Worm (Caenorhabditis elegans) whole organism, mixed stage, embryonic: Measurements from ENCODE around the gene C18E9.8.

ENCODE experiments used
- M03D4.4 ChIP-seq: sonication (generic microtip); optimal IDR thresholded peaks from 2 replicates; lab custom pipeline; 2017; ENCODE audit warnings: mild to moderate bottlenecking, missing genetic modification characterization, missing compliant biosample characterization
- bed-3 ChIP-seq: fragments of 200-800 bp; sonication (Bioruptor generic); optimal IDR thresholded peaks from 3 replicates; lab custom pipeline; 2018; ENCODE audit warnings: mild to moderate bottlenecking, missing genetic modification characterization, moderate library complexity, missing compliant biosample characterization
- blmp-1 ChIP-seq: fragments of 150-350 bp; optimal IDR thresholded peaks from 2 replicates; lab custom pipeline; 2014; ENCODE audit warnings: missing biosample characterization, missing genetic modification characterization
- ceh-39 ChIP-seq: fragments of 150-350 bp; optimal IDR thresholded peaks from 2 replicates; lab custom pipeline; 2014; ENCODE audit warnings: missing biosample characterization, missing genetic modification characterization
- ceh-43 ChIP-seq: fragments of 200-800 bp; sonication (Bioruptor generic); optimal IDR thresholded peaks from 2 replicates; lab custom pipeline; 2018; ENCODE audit warnings: mild to moderate bottlenecking, missing genetic modification characterization, moderate library complexity, missing compliant biosample characterization
- ceh-83 ChIP-seq: fragments of 200-800 bp; sonication (Bioruptor generic); optimal IDR thresholded peaks from 2 replicates; lab custom pipeline; 2018; ENCODE audit warnings: mild to moderate bottlenecking, missing genetic modification characterization, missing compliant biosample characterization
- ces-1 ChIP-seq: fragments of 150-350 bp; optimal IDR thresholded peaks from 2 replicates; lab custom pipeline; 2014; ENCODE audit warnings: missing biosample characterization, missing genetic modification reagents, missing genetic modification characterization
- drap-1 ChIP-seq: fragments of 200-800 bp; sonication (Bioruptor generic); optimal IDR thresholded peaks from 3 replicates; lab custom pipeline; 2018; ENCODE audit warnings: mild to moderate bottlenecking, missing genetic modification characterization, missing compliant biosample characterization
- elt-1 ChIP-seq: sonication (generic microtip); optimal IDR thresholded peaks from 2 replicates; lab custom pipeline; 2017; ENCODE audit warnings: missing genetic modification characterization, mild to moderate bottlenecking, missing compliant biosample characterization, antibody characterized with exemption, moderate library complexity, borderline replicate concordance; ENCODE audit not compliant: insufficient read depth
- elt-3 ChIP-seq: fragments of 150-350 bp; optimal IDR thresholded peaks from 2 replicates; lab custom pipeline; 2014; ENCODE audit warnings: missing biosample characterization, missing genetic modification characterization
- ham-2 ChIP-seq: fragments of 200-800 bp; sonication (Bioruptor generic); optimal IDR thresholded peaks from 2 replicates; lab custom pipeline; 2018; ENCODE audit warnings: mild to moderate bottlenecking, missing genetic modification characterization, missing compliant biosample characterization
- hlh-1 ChIP-seq: fragments of 150-350 bp; optimal IDR thresholded peaks from 2 replicates; lab custom pipeline; 2014; ENCODE audit warnings: missing biosample characterization, missing genetic modification reagents, missing genetic modification characterization
- lin-13 ChIP-seq: fragments of 150-350 bp; optimal IDR thresholded peaks from 2 replicates; lab custom pipeline; 2014; ENCODE audit warnings: missing biosample characterization, missing genetic modification characterization
- lin-32 ChIP-seq: fragments of 200-800 bp; sonication (Bioruptor generic); optimal IDR thresholded peaks from 2 replicates; lab custom pipeline; 2018; ENCODE audit warnings: mild to moderate bottlenecking, missing genetic modification characterization, missing compliant biosample characterization
- lsy-2 ChIP-seq: fragments of 150-350 bp; optimal IDR thresholded peaks from 2 replicates; lab custom pipeline; 2014; ENCODE audit warnings: missing biosample characterization, missing genetic modification characterization
- mab-5 ChIP-seq: fragments of 150-350 bp; optimal IDR thresholded peaks from 2 replicates; lab custom pipeline; 2014; ENCODE audit warnings: missing biosample characterization, missing genetic modification characterization
- mls-2 ChIP-seq: sonication (generic microtip); optimal IDR thresholded peaks from 2 replicates; lab custom pipeline; 2016; ENCODE audit warnings: mild to moderate bottlenecking, missing genetic modification characterization, moderate library complexity, missing compliant biosample characterization
- nhr-12 ChIP-seq: fragments of 150-350 bp; optimal IDR thresholded peaks from 2 replicates; lab custom pipeline; 2014; ENCODE audit warnings: missing biosample characterization, missing genetic modification characterization
- nhr-2 ChIP-seq: fragments of 150-350 bp; optimal IDR thresholded peaks from 2 replicates; lab custom pipeline; 2014; ENCODE audit warnings: missing biosample characterization, missing genetic modification characterization
- nhr-237 ChIP-seq: fragments of 150-350 bp; optimal IDR thresholded peaks from 2 replicates; lab custom pipeline; 2014; ENCODE audit warnings: missing biosample characterization, missing genetic modification characterization
- pha-4 ChIP-seq: fragments of 150-350 bp; optimal IDR thresholded peaks from 2 replicates; lab custom pipeline; 2018; ENCODE audit warnings: missing biosample characterization, missing genetic modification reagents, missing genetic modification characterization
- snpc-4 ChIP-seq: fragments of 150-350 bp; optimal IDR thresholded peaks from 2 replicates; lab custom pipeline; 2014; ENCODE audit warnings: missing biosample characterization, missing genetic modification characterization
- sptf-1 ChIP-seq: sonication (generic microtip); optimal IDR thresholded peaks from 2 replicates; lab custom pipeline; 2017; ENCODE audit warnings: mild to moderate bottlenecking, missing genetic modification characterization, moderate library complexity, missing compliant biosample characterization
- tbx-8 ChIP-seq: fragments of 200-800 bp; sonication (Bioruptor generic); optimal IDR thresholded peaks from 2 replicates; lab custom pipeline; 2018; ENCODE audit warnings: mild to moderate bottlenecking, missing genetic modification characterization, moderate library complexity, missing compliant biosample characterization
- unc-120 ChIP-seq: sonication (generic microtip); optimal IDR thresholded peaks from 2 replicates; lab custom pipeline; 2017; ENCODE audit warnings: missing genetic modification characterization, missing compliant biosample characterization; ENCODE audit not compliant: poor library complexity, severe bottlenecking
- unc-62 ChIP-seq: fragments of 150-350 bp; optimal IDR thresholded peaks from 2 replicates; lab custom pipeline; 2014; ENCODE audit warnings: missing biosample characterization, missing genetic modification reagents, missing genetic modification characterization
- zip-8 ChIP-seq: fragments of 150-350 bp; optimal IDR thresholded peaks from 2 replicates; lab custom pipeline; 2014; ENCODE audit warnings: missing biosample characterization, missing genetic modification characterization
- ztf-11 ChIP-seq: fragments of 150-350 bp; optimal IDR thresholded peaks from 2 replicates; lab custom pipeline; 2014; ENCODE audit warnings: missing biosample characterization, missing genetic modification characterization

The C18E9.8 gene

DNA sequence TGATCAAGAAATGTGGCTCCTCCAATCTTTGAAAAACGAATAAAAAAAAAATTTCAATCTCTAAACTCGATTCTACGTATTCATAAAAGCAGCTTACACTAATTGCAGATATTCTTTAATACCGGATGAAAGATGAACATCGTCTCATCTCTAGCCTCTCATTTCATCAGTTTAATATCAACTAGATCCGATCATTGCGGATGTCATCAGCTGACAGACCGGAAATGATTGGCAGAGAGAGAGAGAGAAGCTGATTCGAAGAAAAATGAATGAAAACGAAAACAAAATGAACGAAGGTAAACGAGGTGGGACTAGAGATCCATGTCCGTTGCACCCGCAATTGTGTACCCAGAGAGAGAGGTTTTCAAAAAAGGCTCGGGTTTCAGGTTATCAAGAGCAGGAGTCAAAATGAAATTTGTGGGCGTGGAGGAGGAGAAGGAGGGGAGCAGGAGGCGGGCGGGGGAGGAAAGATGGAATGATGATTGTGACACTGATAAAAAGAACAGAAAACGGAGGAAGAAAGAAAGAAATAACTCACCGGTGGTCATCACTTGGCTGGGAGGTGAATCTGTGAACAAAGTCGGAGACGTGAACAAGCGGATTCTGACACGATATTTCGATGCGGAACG lies 27.1 kb upstream of the C18E9.8 start:
- TF ChIP-seq unc-120 (peak; percentile 33), mls-2 (no peak), unc-62 (peak; percentile 74), ham-2 (GFP tag; lab: Kevin White, UChicago) (no peak), hlh-1 (peak; percentile 73)

DNA sequence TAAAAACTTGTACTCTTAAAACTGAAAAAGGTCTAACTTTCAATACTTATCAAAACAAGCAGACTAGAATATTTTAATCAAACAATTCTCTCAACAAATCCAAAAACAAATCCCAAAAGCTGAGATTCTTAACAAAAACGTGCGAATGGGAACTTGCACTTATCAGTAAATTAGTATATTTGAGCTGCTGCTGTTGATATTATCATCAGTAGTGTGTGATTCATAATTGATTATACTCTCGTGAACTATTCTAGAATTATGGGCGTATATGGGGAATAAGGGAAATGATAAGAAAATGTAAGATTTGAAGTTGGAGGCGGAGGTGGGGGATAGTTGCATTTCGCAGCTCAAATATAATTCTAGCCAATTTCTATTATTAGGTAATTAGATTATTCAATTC lies 26.3 kb upstream of the C18E9.8 start:
- no peak for TF ChIP-seq lin-32 (GFP tag; lab: Kevin White, UChicago)
- no peak for TF ChIP-seq ces-1 (GFP tag; lab: Kevin White, UChicago)
- no peak for TF ChIP-seq unc-120
- no peak for TF ChIP-seq mab-5 (tag; lab: Kevin White, UChicago)
- TF ChIP-seq M03D4.4 = no peak
- TF ChIP-seq, all 35 proteins: peak for 0

ce11 chrII:9013341-9013740 lies 25.5 kb upstream of the C18E9.8 start:
- no peak for TF ChIP-seq blmp-1 (tag; lab: Kevin White, UChicago)
- no peak for TF ChIP-seq zip-8 (tag; lab: Kevin White, UChicago)
- peak; percentile 62 for TF ChIP-seq sptf-1 (tag; lab: Kevin White, UChicago)
- peak; percentile 14 for TF ChIP-seq hlh-1
- no peak for TF ChIP-seq ceh-83 (GFP tag; lab: Kevin White, UChicago)
- peak; percentile 36 for TF ChIP-seq drap-1
- peak; percentile 48 for TF ChIP-seq unc-120
- TF ChIP-seq, all 35 proteins: peak for 4

DNA sequence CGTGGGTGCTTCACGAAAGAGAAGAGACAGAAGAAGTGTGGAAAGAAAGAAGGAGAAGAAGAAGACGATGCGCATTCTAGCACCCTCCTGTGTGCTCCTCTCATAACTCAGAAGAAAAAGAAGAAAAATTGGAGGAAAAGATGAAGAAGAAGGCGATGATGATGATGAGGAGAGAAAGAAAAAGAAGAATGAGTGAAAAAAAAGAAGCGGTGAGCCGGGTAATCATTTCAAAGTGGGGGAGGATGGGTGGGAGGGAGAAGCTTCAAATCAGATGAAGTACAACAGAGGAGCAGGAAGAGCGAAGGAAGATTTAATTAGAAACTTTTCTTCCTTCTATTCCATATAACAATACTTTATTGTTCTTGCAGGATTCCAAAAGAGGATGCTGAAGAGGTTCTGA lies 22.8 kb upstream of the C18E9.8 start:
- TF ChIP-seq M03D4.4 = no peak
- peak; percentile 7 for TF ChIP-seq mls-2
- no peak for TF ChIP-seq blmp-1 (tag; lab: Kevin White, UChicago)
- no peak for TF ChIP-seq snpc-4 (tag; lab: Kevin White, UChicago)
- TF ChIP-seq lsy-2 = no peak
- TF ChIP-seq ces-1 (GFP tag; lab: Kevin White, UChicago) = peak; percentile 70
- TF ChIP-seq nhr-237 = no peak
- no peak for TF ChIP-seq unc-62
- no peak for TF ChIP-seq lin-32 (GFP tag; lab: Kevin White, UChicago)
- no peak for TF ChIP-seq hlh-1

DNA sequence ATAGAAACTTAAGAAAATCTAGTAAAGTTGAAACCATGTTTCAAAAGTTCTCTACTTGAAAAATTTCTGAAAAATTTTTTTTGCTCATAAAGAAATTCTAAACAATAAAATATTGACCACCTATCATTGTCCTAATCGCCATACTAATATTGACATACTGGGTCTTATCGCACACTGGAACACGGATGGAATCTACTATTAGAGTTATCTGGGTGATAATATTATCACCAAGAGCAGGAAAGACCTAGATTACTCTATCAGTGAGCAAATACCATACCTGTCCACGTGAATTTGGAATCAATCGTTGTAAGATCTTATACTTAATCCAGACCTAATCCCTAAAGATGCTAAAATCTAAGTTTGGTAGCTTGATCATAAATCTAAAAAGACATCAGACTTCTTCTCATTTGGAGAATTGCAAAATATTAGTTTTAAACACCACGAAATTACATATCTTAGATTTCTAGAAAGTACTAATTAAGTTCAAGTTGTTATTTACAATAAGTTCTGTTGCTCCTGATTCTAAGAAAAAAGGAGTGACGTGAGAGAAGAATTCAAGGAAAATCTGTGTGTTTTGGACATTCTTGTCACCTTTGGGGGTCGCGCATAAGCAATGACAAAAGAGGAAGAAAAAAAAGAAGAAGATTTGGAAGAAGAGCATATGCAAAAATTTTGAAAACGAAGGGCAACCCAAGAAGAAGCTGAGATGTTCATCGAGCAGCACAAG lies 22.3 kb upstream of the C18E9.8 start:
- no peak for TF ChIP-seq tbx-8 (GFP tag; lab: Kevin White, UChicago)
- no peak for TF ChIP-seq drap-1
- no peak for TF ChIP-seq bed-3 (GFP tag; lab: Kevin White, UChicago)
- no peak for TF ChIP-seq pha-4 (tag; lab: Kevin White, UChicago)
- no peak for TF ChIP-seq mab-5 (tag; lab: Kevin White, UChicago)
- TF ChIP-seq sptf-1 (tag; lab: Kevin White, UChicago) = no peak
- TF ChIP-seq ztf-11 = no peak
- TF ChIP-seq elt-3 = no peak
- no peak for TF ChIP-seq M03D4.4
- TF ChIP-seq ceh-43 (GFP tag; lab: Kevin White, UChicago) = no peak
- TF ChIP-seq nhr-237 = no peak
- TF ChIP-seq elt-1 (tag; lab: Kevin White, UChicago) = no peak
- no peak for TF ChIP-seq ceh-39 (tag; lab: Kevin White, UChicago)
- TF ChIP-seq lsy-2 = no peak
- no peak for TF ChIP-seq ham-2 (GFP tag; lab: Kevin White, UChicago)
- no peak for TF ChIP-seq snpc-4 (tag; lab: Kevin White, UChicago)

DNA sequence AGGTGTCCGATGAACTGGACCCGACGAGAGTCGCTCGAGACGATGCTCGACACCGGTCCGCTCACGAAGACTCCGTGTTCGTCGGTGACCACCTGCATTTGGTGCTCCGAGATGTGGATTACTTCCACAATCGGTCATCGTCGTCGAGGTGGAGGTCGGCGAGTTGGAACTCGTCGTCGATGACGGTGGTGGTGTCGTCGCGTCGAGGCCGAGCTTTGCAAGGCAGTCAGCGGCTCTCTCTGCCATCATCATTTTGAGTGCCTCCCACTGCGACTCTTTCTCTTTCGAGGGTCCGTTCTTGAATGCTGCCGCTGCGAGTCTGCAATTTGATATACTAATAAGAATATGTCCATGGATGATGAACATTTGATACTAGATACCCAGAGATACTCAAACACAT lies 19.9 kb upstream of the C18E9.8 start:
- no peak for TF ChIP-seq nhr-12 (tag; lab: Kevin White, UChicago)
- no peak for TF ChIP-seq mab-5 (tag; lab: Kevin White, UChicago)
- TF ChIP-seq ceh-83 (GFP tag; lab: Kevin White, UChicago) = no peak
- no peak for TF ChIP-seq lin-13 (tag; lab: Kevin White, UChicago)
- no peak for TF ChIP-seq unc-62
- TF ChIP-seq nhr-2 (tag; lab: Kevin White, UChicago) = no peak
- no peak for TF ChIP-seq nhr-237
- no peak for TF ChIP-seq unc-120
- TF ChIP-seq blmp-1 (tag; lab: Kevin White, UChicago) = no peak
